Worm (Caenorhabditis elegans): ENCODE results near the gene R10E11.6.

The R10E11.6 gene

DNA sequence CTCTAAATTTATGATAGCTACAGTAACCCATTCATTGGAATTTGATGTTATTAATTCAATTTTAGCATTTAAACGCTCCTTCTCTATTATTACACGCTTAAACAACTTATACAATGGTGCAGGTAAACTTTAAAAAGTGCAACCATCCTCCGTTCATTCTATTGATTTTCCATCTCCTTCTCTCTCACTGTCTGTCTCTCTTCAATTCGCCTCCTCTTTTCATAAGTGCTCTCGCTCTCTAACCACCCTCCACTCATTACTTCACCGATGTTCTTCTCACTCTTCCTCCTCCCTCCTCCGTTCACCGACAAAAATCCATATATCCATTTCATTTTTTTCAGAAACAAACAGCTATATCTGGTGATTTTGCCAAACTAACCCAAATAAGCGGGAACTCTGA lies 16.6 kb upstream of the R10E11.6 start, which contains the start of gene cbp-1:
Gene cbp-1 (plus strand): TSS at position 335 of the 400 bp plus-strand sequence.
- TF ChIP-seq cog-1 (tag; optimal IDR thresholded peaks at IDR 0.05) (no peak), T22C8.4 (GFP tag; IDR thresholded peaks at IDR 0.05) (peak; percentile 88), ref-1 (GFP tag; conservative IDR thresholded peaks at IDR 0.05) (no peak), ztf-29 (GFP tag; IDR thresholded peaks at IDR 0.05) (no peak), flt-1 (GFP tag; IDR thresholded peaks at IDR 0.05) (no peak), ztf-23 (GFP tag; IDR thresholded peaks at IDR 0.05) (peak; percentile 16; the same call in 1 of the 2 replicates), med-1 (GFP tag; optimal IDR thresholded peaks at IDR 0.05; ENCODE audit: insufficient read depth) (no peak), tab-1 (GFP tag; IDR thresholded peaks at IDR 0.05) (no peak), klf-2 (GFP tag; conservative IDR thresholded peaks at IDR 0.05) (no peak)

DNA sequence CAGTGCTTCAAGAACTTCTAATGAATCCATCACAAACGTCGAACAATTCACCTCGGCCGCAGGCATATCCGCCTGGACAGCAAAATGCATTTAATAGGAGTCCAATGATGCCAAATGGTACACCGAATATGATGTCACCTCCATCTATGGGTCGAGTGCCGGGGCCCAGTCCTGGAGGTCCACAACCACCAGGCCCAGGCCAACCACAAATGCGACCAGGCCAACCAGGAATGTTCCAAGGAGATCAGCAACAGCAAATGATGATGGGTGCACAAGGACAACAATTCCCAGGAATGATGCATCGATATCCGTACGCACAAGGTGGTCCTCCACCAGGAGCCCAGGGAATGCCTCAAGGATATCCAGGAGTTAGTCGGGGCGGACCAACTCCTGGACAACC lies 15.7 kb upstream of the R10E11.6 start:
- no peak for TF ChIP-seq med-1 (GFP tag; optimal IDR thresholded peaks at IDR 0.05; ENCODE audit: insufficient read depth)
- 0 out of 2 replicates have a peak, but pooled peaks have one; percentile 59 for TF ChIP-seq flt-1 (GFP tag; IDR thresholded peaks at IDR 0.05)

DNA sequence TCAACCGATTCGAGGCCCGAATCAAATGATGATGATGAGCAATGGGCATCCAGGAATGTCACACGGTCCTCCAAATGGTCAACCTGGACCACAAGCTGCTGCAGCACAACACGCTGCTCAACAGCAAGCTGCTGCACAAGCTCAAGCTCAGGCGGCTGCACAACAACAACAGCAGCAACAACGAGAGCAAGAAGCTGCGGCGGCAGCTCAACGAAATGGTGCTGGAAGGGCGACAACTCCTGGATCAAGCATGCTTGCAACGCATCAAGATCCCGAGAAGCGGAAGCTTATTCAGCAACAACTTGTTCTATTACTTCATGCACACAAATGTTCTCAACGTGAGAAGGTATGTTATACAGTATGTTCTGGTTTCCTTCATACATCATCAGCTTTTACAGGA lies 14.8 kb upstream of the R10E11.6 start:
- TF ChIP-seq klf-2 (GFP tag; conservative IDR thresholded peaks at IDR 0.05) (no peak), flt-1 (GFP tag; IDR thresholded peaks at IDR 0.05) (0 out of 2 replicates have a peak, but pooled peaks have one; percentile 50)

DNA sequence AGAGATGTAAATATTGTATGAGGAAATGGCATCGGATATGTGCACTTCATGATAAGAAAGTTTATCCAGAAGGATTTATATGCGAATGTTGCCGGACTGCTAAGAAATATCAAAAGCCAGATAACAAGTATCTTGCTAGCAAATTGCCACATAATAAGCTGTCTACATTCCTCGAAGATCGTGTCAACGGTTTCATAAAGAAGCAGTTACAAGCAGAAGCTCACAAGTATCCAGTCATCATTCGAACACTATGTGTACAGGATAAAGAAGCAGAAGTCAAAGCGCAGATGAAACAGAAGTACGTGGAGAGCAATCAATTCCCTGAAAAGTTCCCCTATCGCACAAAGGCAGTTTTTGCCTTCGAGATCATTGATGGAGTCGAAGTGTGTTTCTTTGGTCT lies 12.2 kb upstream of the R10E11.6 start:
- no peak for TF ChIP-seq T22C8.4 (GFP tag; IDR thresholded peaks at IDR 0.05)
- TF ChIP-seq flt-1 (GFP tag; IDR thresholded peaks at IDR 0.05): no peak
- TF ChIP-seq tab-1 (GFP tag; IDR thresholded peaks at IDR 0.05): no peak
- no peak for TF ChIP-seq klf-2 (GFP tag; conservative IDR thresholded peaks at IDR 0.05)
- no peak for TF ChIP-seq med-1 (GFP tag; optimal IDR thresholded peaks at IDR 0.05; ENCODE audit: insufficient read depth)
- TF ChIP-seq ztf-23 (GFP tag; IDR thresholded peaks at IDR 0.05): no peak

DNA sequence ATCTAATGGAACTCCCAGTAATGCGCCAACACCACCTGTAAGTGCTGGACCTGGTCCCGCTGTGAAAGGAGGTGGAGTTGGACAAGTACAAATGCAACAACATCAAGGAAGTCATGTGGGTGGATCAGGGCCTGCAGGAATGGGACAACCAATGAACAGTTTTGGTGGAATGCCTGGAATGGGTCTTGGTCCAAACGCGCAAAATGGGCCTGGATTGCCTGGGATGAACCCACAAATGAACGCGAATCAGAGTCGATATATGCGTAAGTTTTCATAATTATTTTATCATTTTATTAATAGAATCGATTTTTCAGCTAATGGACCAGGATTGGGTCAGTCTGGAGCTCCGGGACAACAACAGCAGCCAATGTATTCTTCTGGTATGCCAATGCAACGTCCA lies 10.4 kb upstream of the R10E11.6 start:
- TF ChIP-seq T22C8.4 (GFP tag; IDR thresholded peaks at IDR 0.05) (no peak), flt-1 (GFP tag; IDR thresholded peaks at IDR 0.05) (no peak), med-1 (GFP tag; optimal IDR thresholded peaks at IDR 0.05; ENCODE audit: insufficient read depth) (no peak), ref-1 (GFP tag; conservative IDR thresholded peaks at IDR 0.05) (no peak), ztf-29 (GFP tag; IDR thresholded peaks at IDR 0.05) (no peak), cog-1 (tag; optimal IDR thresholded peaks at IDR 0.05) (no peak), tab-1 (GFP tag; IDR thresholded peaks at IDR 0.05) (no peak), ztf-23 (GFP tag; IDR thresholded peaks at IDR 0.05) (no peak), klf-2 (GFP tag; conservative IDR thresholded peaks at IDR 0.05) (no peak)

DNA sequence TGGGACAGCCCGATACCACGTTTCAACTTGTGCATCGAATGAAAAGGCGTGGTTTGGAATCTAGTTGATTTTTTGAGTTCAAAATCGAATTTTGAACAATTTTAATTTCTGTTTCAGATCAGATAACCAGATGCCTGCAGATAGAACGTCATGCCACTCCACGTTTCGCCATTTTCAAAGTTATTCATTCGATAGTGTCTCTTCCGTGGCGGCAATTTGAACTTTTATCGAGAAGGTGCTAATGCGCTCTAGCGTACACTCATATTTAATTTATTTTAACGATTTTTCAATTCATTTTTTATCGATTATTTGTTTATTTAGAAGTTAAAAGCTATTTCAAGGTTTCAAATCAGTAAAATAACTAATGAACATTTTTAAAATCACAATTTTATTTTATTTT lies 6.9 kb upstream of the R10E11.6 start:
- TF ChIP-seq tab-1 (GFP tag; IDR thresholded peaks at IDR 0.05) (no peak), T22C8.4 (GFP tag; IDR thresholded peaks at IDR 0.05) (no peak), flt-1 (GFP tag; IDR thresholded peaks at IDR 0.05) (no peak), ztf-23 (GFP tag; IDR thresholded peaks at IDR 0.05) (no peak), ztf-29 (GFP tag; IDR thresholded peaks at IDR 0.05) (no peak), klf-2 (GFP tag; conservative IDR thresholded peaks at IDR 0.05) (no peak), ref-1 (GFP tag; conservative IDR thresholded peaks at IDR 0.05) (no peak), cog-1 (tag; optimal IDR thresholded peaks at IDR 0.05) (no peak), med-1 (GFP tag; optimal IDR thresholded peaks at IDR 0.05; ENCODE audit: insufficient read depth) (no peak)

DNA sequence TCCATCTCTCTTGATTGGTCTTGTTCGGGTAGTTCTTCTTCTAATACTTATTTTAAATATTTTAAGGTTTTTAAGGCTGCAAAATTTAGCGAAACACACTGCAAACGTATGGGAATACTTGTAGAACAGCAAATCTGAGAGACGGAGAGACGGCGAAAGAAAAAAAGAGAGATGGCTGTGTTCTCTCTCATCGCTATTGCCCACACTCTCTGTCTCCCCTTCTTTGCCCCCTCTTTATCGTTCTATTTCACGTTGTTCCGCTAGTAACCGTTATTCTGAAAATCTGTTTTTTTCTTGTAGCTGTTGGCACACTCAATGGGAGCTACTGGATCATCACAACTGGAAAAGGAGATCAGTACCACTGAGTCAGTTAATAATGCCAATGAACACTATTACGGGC lies 6.5 kb upstream of the R10E11.6 start, which contains the start of gene usp-46:
Gene usp-46 (plus strand): TSS at position 301 of the 400 bp plus-strand sequence.
- TF ChIP-seq klf-2 (GFP tag; conservative IDR thresholded peaks at IDR 0.05) (no peak), flt-1 (GFP tag; IDR thresholded peaks at IDR 0.05) (0 out of 2 replicates have a peak, but pooled peaks have one; percentile 39)

DNA sequence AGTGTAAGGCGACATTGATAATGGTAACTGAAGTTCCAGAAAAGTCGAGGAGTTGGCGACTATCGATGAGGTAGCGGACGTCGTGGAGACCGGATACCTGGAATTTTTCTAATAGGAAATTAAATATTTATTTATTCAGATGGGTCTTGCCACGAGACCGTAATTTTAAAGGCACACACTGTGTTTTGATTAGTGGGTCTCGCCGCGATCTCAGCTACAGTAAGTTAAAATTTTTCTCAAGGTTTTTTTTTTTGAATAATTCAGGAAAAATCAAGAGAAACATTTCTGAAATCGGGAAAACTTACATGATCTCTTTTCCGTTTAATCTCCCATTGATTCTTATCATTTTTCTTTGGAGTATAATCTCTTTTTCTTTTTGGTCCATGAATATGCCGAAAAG lies 3.7 kb upstream of the R10E11.6 start:
- TF ChIP-seq cog-1 (tag; optimal IDR thresholded peaks at IDR 0.05): no peak

DNA sequence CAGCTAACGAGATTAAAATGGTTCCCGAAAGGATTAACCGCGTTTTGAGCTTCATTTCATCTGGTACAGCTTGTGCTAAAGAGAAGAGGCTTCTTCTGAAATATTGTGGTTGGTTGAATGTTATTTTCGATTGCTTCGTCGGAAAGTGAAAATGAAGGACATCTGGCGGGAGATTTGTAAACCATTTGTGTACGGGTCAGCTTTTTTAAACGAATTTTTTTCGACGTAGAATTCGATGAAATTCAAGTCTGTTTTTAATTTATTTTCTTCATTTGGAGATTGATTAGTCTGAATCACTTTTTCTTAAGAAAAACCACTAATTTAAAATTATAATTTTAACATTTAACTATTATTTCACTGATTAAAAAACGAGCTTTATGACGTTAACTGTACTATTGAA lies 2.6 kb upstream of the R10E11.6 start, which contains the start of gene sqv-3:
Gene sqv-3 (minus strand): TSS at position 101 of the 400 bp plus-strand sequence.
- TF ChIP-seq ztf-23 (GFP tag; IDR thresholded peaks at IDR 0.05): no peak
- no peak for TF ChIP-seq T22C8.4 (GFP tag; IDR thresholded peaks at IDR 0.05)
- TF ChIP-seq ref-1 (GFP tag; conservative IDR thresholded peaks at IDR 0.05): no peak
- TF ChIP-seq cog-1 (tag; optimal IDR thresholded peaks at IDR 0.05): no peak
- no peak for TF ChIP-seq klf-2 (GFP tag; conservative IDR thresholded peaks at IDR 0.05)
- no peak for TF ChIP-seq flt-1 (GFP tag; IDR thresholded peaks at IDR 0.05)
- no peak for TF ChIP-seq ztf-29 (GFP tag; IDR thresholded peaks at IDR 0.05)
- no peak for TF ChIP-seq tab-1 (GFP tag; IDR thresholded peaks at IDR 0.05)
- TF ChIP-seq med-1 (GFP tag; optimal IDR thresholded peaks at IDR 0.05; ENCODE audit: insufficient read depth): no peak

DNA sequence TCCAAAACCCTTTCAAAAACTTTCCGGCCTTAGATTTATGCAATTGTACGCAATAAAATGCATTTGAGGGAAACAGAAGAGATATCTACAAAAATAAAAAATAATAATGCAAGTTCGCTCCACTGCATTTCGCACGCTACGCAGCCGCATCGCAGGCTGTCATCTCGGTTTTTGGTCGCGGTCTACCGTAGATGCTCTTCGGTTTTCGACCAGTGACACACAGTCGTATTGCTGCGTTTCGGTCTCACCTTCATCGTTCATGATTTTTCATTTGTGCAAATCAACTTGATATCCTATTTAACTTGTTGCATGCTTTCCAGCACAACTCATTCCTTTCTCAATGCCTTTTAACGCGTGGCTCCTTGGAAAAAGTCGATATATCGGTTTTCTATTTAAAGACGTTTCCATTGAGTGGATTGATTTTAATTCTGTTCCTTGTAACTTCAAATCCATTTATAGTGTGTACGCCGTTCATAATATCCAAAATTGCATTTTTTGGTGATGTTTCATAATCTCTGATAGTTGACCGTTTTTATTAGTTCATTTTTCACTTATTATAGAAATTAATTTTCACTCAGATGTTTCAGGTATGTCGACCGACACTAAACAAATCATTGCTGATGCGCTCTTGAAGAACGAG lies 2.0 kb upstream of the R10E11.6 start, which contains the start of gene vha-1:
Gene vha-1 (plus strand): TSS at position 590 of the 640 bp plus-strand sequence.
- TF ChIP-seq ztf-23 (GFP tag; IDR thresholded peaks at IDR 0.05) (0 out of 2 replicates have a peak, but pooled peaks have one; percentile 53), flt-1 (GFP tag; IDR thresholded peaks at IDR 0.05) (no peak; the same call in 1 of the 2 replicates), ref-1 (GFP tag; conservative IDR thresholded peaks at IDR 0.05) (no peak), tab-1 (GFP tag; IDR thresholded peaks at IDR 0.05) (no peak), cog-1 (tag; optimal IDR thresholded peaks at IDR 0.05) (peak; percentile 53)

DNA sequence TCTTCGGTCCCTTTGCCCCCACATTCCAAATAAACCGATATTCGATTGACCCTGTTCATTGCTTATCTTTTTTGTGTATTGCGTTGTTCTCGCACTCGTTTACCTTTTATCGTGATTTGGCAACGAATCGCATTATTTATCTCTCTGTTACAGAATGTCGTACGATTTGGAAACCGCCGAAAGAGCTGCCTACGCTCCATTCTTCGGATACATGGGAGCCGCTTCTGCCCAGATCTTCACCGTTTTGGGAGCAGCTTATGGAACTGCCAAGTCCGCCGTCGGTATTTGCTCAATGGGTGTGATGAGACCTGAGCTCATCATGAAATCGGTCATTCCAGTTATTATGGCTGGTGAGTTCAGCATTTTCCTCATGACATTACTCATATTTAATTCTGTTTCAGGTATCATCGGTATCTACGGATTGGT lies 782 bp upstream of the R10E11.6 start, which contains the start of gene vha-2:
Gene vha-2 (plus strand): TSS at position 154 of the 426 bp plus-strand sequence.
- TF ChIP-seq ztf-29 (GFP tag; IDR thresholded peaks at IDR 0.05): no peak
- TF ChIP-seq tab-1 (GFP tag; IDR thresholded peaks at IDR 0.05): no peak
- no peak for TF ChIP-seq ztf-23 (GFP tag; IDR thresholded peaks at IDR 0.05)
- no peak for TF ChIP-seq klf-2 (GFP tag; conservative IDR thresholded peaks at IDR 0.05)
- TF ChIP-seq cog-1 (tag; optimal IDR thresholded peaks at IDR 0.05): no peak
- TF ChIP-seq med-1 (GFP tag; optimal IDR thresholded peaks at IDR 0.05; ENCODE audit: insufficient read depth): no peak
- TF ChIP-seq flt-1 (GFP tag; IDR thresholded peaks at IDR 0.05): no peak
- no peak for TF ChIP-seq T22C8.4 (GFP tag; IDR thresholded peaks at IDR 0.05)
- no peak for TF ChIP-seq ref-1 (GFP tag; conservative IDR thresholded peaks at IDR 0.05)
